Worm (Caenorhabditis elegans) whole organism, L3 larva: Measurements from ENCODE around the gene Y54G2A.49.
A peak's percentile ranks its signal among the peaks of the same experiment; 100 is the strongest.

Experiments used
- ceh-82 ChIP-seq: fragments of 150-350 bp; optimal IDR thresholded peaks from 2 replicates; lab custom pipeline; 2014; ENCODE audit warnings: missing biosample characterization, missing genetic modification characterization
- nhr-12 ChIP-seq: fragments of 150-350 bp; optimal IDR thresholded peaks from 2 replicates; lab custom pipeline; 2014; ENCODE audit warnings: missing biosample characterization, missing genetic modification characterization
- pha-4 ChIP-seq: fragments of 150-350 bp; optimal IDR thresholded peaks from 2 replicates; lab custom pipeline; 2014; ENCODE audit warnings: missing biosample characterization, missing genetic modification reagents, missing genetic modification characterization
- snpc-4 ChIP-seq: fragments of 150-350 bp; optimal IDR thresholded peaks from 2 replicates; lab custom pipeline; 2014; ENCODE audit warnings: missing biosample characterization, missing genetic modification characterization
- unc-62 ChIP-seq: fragments of 150-350 bp; sonication (generic microtip); optimal IDR thresholded peaks from 4 replicates; lab custom pipeline; 2014; ENCODE audit warnings: missing biosample characterization, missing genetic modification reagents, missing genetic modification characterization

DNA sequence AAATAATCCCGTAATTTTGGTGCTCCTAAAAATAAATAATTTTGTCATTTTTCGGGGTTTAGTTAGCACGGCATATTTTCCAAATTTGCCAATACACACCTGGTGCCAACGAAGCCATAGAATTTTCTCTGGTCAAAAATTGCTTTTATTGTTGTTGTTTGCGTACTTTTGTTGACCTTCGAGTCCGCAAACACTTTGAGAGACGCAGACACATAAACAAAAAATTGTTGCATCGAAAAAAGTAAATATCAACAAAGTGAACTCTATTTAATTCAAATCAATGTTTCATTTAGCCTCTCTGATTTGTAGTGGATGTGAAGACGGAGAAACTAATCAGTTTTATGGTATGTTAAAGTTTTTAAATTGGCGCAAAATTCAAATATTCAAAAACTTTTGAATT lies 6.8 kb downstream of the Y54G2A.49 start, which contains the start of gene Y54G2A.40:
- TF ChIP-seq snpc-4 (tag; lab: Kevin White, UChicago) (no peak), nhr-12 (no peak), ceh-82 (tag; lab: Kevin White, UChicago) (no peak), pha-4 (tag; lab: Kevin White, UChicago) (peak; percentile 98), unc-62 (no peak)
